Fruit fly (Drosophila melanogaster): ENCODE results near the gene CG13010.

Gene CG13010

dm6 chrX:16655724-16656235 lies 23.0 kb downstream of the CG13010 start (continued):
- no peak for TF ChIP-seq CG6272 (GFP tag; IDR thresholded peaks at IDR 0.05)
- peak; percentile 99 for TF ChIP-seq CG11504 (tag; optimal IDR thresholded peaks at IDR 0.05)
- TF ChIP-seq gcm (GFP tag; optimal IDR thresholded peaks at IDR 0.05): no peak
- peak; percentile 82 for TF ChIP-seq kni (GFP tag; optimal IDR thresholded peaks at IDR 0.05)
- no peak for TF ChIP-seq CG8290 (GFP tag; optimal IDR thresholded peaks at IDR 0.05)
- TF ChIP-seq CG8290 (tag; optimal IDR thresholded peaks at IDR 0.05): peak in 1 of 2 experiments; percentile 28
- TF ChIP-seq Rfx (GFP tag; IDR thresholded peaks at IDR 0.05): peak; percentile 21; the same call in 1 of the 2 replicates
- no peak for TF ChIP-seq CG6654 (GFP tag; optimal IDR thresholded peaks at IDR 0.05)
- TF ChIP-seq CG9437 (GFP tag; optimal IDR thresholded peaks at IDR 0.05): no peak
- TF ChIP-seq tll (GFP tag; optimal IDR thresholded peaks at IDR 0.05): peak in 1 of 2 experiments; percentile 61
- TF ChIP-seq caup (GFP tag; optimal IDR thresholded peaks at IDR 0.05; ENCODE audit: severe bottlenecking): peak; percentile 64
- TF ChIP-seq CG17829 (tag; optimal IDR thresholded peaks at IDR 0.05): peak; percentile 53
- no peak for TF ChIP-seq C15 (GFP tag; IDR thresholded peaks at IDR 0.05)
- 0 out of 2 replicates have a peak, but pooled peaks have one; percentile 22 for TF ChIP-seq Xrp1 (GFP tag; IDR thresholded peaks at IDR 0.05)
- peak in 1 of 2 experiments; percentile 47 for TF ChIP-seq Pdp1 (GFP tag; optimal IDR thresholded peaks at IDR 0.05)
- TF ChIP-seq CG4730 (GFP tag; IDR thresholded peaks at IDR 0.05): no peak
- TF ChIP-seq CG2199 (GFP tag; IDR thresholded peaks at IDR 0.05): peak; percentile 57; the same call in 2 of the 3 replicates
- no peak for TF ChIP-seq aop (GFP tag; IDR thresholded peaks at IDR 0.05)
- peak; percentile 83 for TF ChIP-seq CG34376 (GFP tag; optimal IDR thresholded peaks at IDR 0.05)

dm6 chrX:16654931-16655409 lies 23.8 kb downstream of the CG13010 start, which contains the start of the genes Nemp and r:
TSS of gene Nemp (minus strand) at chrX:16655015.
TSS of gene r (plus strand) at chrX:16655359.
- TF ChIP-seq HmgZ (tag; optimal IDR thresholded peaks at IDR 0.05): peak; percentile 40
- TF ChIP-seq inv (GFP tag; IDR thresholded peaks at IDR 0.05; ENCODE audit: partially characterized antibody): peak; percentile 68
- peak; percentile 39 for TF ChIP-seq sd (tag; optimal IDR thresholded peaks at IDR 0.05)
- TF ChIP-seq Side (GFP tag; optimal IDR thresholded peaks at IDR 0.05): no peak
- peak; percentile 81 for TF ChIP-seq Dll (GFP tag; IDR thresholded peaks at IDR 0.05; ENCODE audit: partially characterized antibody)
- TF ChIP-seq CG3995 (GFP tag; optimal IDR thresholded peaks at IDR 0.05): peak; percentile 95
- peak in 1 of 2 experiments; percentile 37 for TF ChIP-seq Hr51 (GFP tag; optimal IDR thresholded peaks at IDR 0.05)
- no peak for TF ChIP-seq cwo (GFP tag; optimal IDR thresholded peaks at IDR 0.05)
- 0 out of 3 replicates have a peak, but pooled peaks have one; percentile 12 for TF ChIP-seq CG17361 (GFP tag; IDR thresholded peaks at IDR 0.05)
- TF ChIP-seq sens (GFP tag): peak; percentile 54
- no peak for TF ChIP-seq CG17328 (GFP tag; IDR thresholded peaks at IDR 0.05)
- peak; percentile 71 for TF ChIP-seq amos (GFP tag; IDR thresholded peaks at IDR 0.05; ENCODE audit: partially characterized antibody)
- peak; percentile 77 for TF ChIP-seq CG16813 (GFP tag; IDR thresholded peaks at IDR 0.05; ENCODE audit: partially characterized antibody)
- TF ChIP-seq D (optimal IDR thresholded peaks at IDR 0.05): no peak
- TF ChIP-seq D (GFP tag; optimal IDR thresholded peaks at IDR 0.05): no peak
- peak; percentile 80 for TF ChIP-seq Lhr (GFP tag; optimal IDR thresholded peaks at IDR 0.05)
- no peak for TF ChIP-seq az2 (GFP tag; optimal IDR thresholded peaks at IDR 0.05)
- TF ChIP-seq CG15601 (tag; optimal IDR thresholded peaks at IDR 0.05): peak; percentile 77
- TF ChIP-seq CG6654 (GFP tag; optimal IDR thresholded peaks at IDR 0.05): no peak
- peak; percentile 57 for TF ChIP-seq CG10267 (tag; optimal IDR thresholded peaks at IDR 0.05)
- no peak for TF ChIP-seq bab2 (GFP tag; optimal IDR thresholded peaks at IDR 0.05)
- peak; percentile 78 for TF ChIP-seq knrl (GFP tag; IDR thresholded peaks at IDR 0.05; ENCODE audit: partially characterized antibody)
- no peak for TF ChIP-seq Mes4 (GFP tag; optimal IDR thresholded peaks at IDR 0.05)
- TF ChIP-seq CG3726 (GFP tag; IDR thresholded peaks at IDR 0.05): no peak
- no peak for TF ChIP-seq Taf1 (GFP tag; IDR thresholded peaks at IDR 0.05)
- no peak for TF ChIP-seq Fer1 (GFP tag; optimal IDR thresholded peaks at IDR 0.05)
- no peak for TF ChIP-seq CG2678 (tag; optimal IDR thresholded peaks at IDR 0.05)
- no peak for TF ChIP-seq vfl (GFP tag; optimal IDR thresholded peaks at IDR 0.05)
- no peak for TF ChIP-seq ERR (GFP tag; optimal IDR thresholded peaks at IDR 0.05)
- TF ChIP-seq Abd-B (GFP tag; optimal IDR thresholded peaks at IDR 0.05): peak; percentile 47
- TF ChIP-seq CG11504 (tag; optimal IDR thresholded peaks at IDR 0.05): peak; percentile 24
- TF ChIP-seq CG4617 (GFP tag; optimal IDR thresholded peaks at IDR 0.05; ENCODE audit: borderline replicate concordance): peak; percentile 14

Data from whole organism, embryonic.